Worm (Caenorhabditis elegans): ENCODE data around the gene M03D4.3.

The M03D4.3 gene

DNA sequence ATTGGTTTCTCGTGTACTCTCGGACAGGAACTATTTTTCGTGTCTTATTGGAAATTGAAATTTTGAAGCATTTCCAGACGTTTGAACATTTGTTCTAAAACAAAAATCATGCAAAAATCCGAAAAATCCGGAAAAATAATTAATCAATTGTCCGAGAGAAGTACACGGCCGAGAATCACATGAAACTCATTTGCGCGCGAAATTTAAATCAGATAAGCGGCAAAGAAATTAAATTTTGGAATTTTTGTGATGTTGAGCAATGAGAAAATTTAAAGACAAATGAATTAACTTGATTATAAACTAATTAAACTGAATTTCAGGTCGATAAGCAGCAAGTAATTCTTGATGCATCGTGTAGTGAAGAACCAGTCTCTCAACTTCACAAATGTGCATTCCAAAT lies 3.5 kb downstream of the M03D4.3 start:
- TF ChIP-seq ztf-16 (tag; optimal IDR thresholded peaks at IDR 0.05) = no peak
- TF ChIP-seq madf-2 (tag; optimal IDR thresholded peaks at IDR 0.05) = no peak
- TF ChIP-seq ceh-18 (tag; optimal IDR thresholded peaks at IDR 0.05) = no peak
- TF ChIP-seq pax-1 (tag; optimal IDR thresholded peaks at IDR 0.05) = no peak
- no peak for TF ChIP-seq ceh-22 (tag; optimal IDR thresholded peaks at IDR 0.05)
- no peak for TF ChIP-seq Y22D7AL.16 (tag; optimal IDR thresholded peaks at IDR 0.05)
- TF ChIP-seq gmeb-2 (tag; optimal IDR thresholded peaks at IDR 0.05) = no peak
- no peak for TF ChIP-seq ama-1 (optimal IDR thresholded peaks at IDR 0.05)
- no peak for TF ChIP-seq pha-2 (tag; optimal IDR thresholded peaks at IDR 0.05)
- no peak for TF ChIP-seq pros-1 (tag; optimal IDR thresholded peaks at IDR 0.05)
- no peak for TF ChIP-seq ttx-3 (tag; optimal IDR thresholded peaks at IDR 0.05)
- TF ChIP-seq syd-9 (tag; optimal IDR thresholded peaks at IDR 0.05) = no peak
- no peak for TF ChIP-seq lin-11 (tag; optimal IDR thresholded peaks at IDR 0.05)

DNA sequence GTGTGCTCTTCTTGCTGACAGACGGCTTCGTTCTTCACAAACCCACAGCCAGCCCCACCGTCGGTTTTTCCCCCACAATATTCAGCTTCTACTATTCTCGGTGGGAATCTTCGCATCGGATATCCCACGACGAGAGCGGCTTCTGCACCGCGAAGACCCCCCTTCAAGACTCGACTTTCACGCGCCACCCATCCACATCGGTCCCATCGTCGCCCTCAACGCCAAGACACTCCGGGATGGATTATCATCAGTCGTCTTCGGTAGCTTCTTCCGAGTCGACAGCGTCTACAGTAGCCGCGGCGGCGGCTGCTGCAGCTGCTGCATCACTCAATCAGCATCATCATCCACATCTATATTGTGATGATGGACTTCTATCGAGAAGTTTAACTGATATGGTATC lies 7.7 kb downstream of the M03D4.3 start:
- TF ChIP-seq Y22D7AL.16 (tag; optimal IDR thresholded peaks at IDR 0.05) (no peak), tbx-2 (tag; optimal IDR thresholded peaks at IDR 0.05) (peak; percentile 20)

DNA sequence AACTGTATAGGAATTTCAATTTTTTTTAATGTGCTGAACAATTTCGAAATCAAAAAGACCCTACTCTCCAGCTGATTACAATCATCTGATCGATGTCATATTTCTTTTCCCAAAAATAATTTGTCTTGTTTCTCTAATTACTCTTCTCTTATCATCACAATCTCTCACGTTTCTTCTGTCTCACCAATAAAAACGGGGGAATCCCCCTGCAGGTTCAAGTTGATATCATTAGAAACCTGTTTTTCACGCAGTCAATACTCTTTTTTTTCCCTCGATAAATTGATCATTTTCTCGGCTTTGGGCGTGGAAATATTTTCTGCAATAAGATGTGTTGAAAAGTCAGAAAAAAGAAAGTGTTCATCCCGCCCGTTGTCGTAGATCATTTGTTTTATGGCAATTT lies 12.4 kb downstream of the M03D4.3 start:
- TF ChIP-seq elt-2 (tag; optimal IDR thresholded peaks at IDR 0.05) (peak; percentile 55), che-1 (tag; optimal IDR thresholded peaks at IDR 0.05) (no peak), nfya-1 (tag; optimal IDR thresholded peaks at IDR 0.05) (no peak)

DNA sequence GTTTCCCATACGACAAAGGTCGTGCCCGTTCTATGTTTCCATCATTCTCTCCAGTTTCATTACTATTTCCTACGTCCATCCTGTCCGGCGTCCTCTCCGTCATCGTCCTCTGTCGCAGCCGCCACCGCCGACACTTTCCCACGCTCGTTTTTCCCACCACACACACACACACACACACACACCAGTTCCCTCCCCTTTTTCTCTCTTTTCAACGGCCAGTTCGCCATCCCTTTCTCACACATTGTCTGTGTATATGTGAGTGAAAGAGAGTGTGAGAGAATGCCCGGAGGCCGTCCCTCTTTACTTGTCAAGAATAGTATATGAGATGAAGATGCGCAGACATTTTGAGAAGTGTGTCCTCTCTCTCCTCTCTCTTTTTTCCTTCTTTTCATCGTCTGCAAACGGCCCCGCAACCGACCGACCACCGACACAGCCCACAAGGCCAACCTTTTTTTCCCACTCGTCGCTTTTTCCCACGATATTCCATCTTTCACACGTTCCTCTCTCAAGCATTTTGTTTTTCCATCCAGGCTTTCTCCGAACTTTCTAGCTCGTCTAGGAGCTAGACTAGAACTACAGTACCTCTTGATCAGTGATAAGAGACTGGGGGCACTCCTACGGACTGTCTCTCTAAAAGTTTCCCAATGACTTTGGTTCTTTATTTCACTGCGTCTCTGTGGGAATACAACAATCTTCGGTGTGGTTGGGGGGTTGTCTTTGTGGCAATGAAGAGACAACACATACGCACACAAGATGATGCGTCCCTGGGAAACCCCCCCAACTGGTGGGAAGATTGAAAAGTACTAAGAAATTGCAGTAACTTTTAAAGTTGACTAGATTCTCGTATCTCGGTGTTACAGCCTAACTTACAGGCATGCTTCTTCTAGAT lies 14.9 kb downstream of the M03D4.3 start:
- TF ChIP-seq che-1 (tag; optimal IDR thresholded peaks at IDR 0.05) (no peak), unc-42 (tag; optimal IDR thresholded peaks at IDR 0.05) (peak; percentile 41), unc-55 (GFP tag; optimal IDR thresholded peaks at IDR 0.05) (no peak), mec-3 (tag; optimal IDR thresholded peaks at IDR 0.05; ENCODE audit: borderline replicate concordance) (no peak), unc-3 (GFP tag; conservative IDR thresholded peaks at IDR 0.05) (no peak), unc-3 (tag; optimal IDR thresholded peaks at IDR 0.05) (no peak), tbx-2 (tag; optimal IDR thresholded peaks at IDR 0.05) (peak; percentile 78), unc-86 (tag; optimal IDR thresholded peaks at IDR 0.05) (no peak), eyg-1 (tag; optimal IDR thresholded peaks at IDR 0.05) (peak; percentile 3), fkh-10 (GFP tag; optimal IDR thresholded peaks at IDR 0.05) (no peak), pros-1 (tag; optimal IDR thresholded peaks at IDR 0.05) (peak; percentile 45), elt-4 (tag; optimal IDR thresholded peaks at IDR 0.05) (no peak), hlh-6 (tag; optimal IDR thresholded peaks at IDR 0.05) (no peak), C38D4.7 (GFP tag; optimal IDR thresholded peaks at IDR 0.05) (no peak), ttx-3 (tag; optimal IDR thresholded peaks at IDR 0.05) (no peak), nhr-11 (tag; optimal IDR thresholded peaks at IDR 0.05) (no peak), ceh-9 (tag; optimal IDR thresholded peaks at IDR 0.05) (no peak), sox-4 (tag; optimal IDR thresholded peaks at IDR 0.05) (no peak), ceh-30 (tag; optimal IDR thresholded peaks at IDR 0.05) (no peak), rnt-1 (tag; optimal IDR thresholded peaks at IDR 0.05) (peak; percentile 72), fax-1 (tag; optimal IDR thresholded peaks at IDR 0.05) (no peak), ets-4 (tag; optimal IDR thresholded peaks at IDR 0.05) (peak; percentile 14), dmd-4 (tag; optimal IDR thresholded peaks at IDR 0.05; ENCODE audit: borderline replicate concordance) (peak; percentile 1), nfya-1 (tag; optimal IDR thresholded peaks at IDR 0.05) (peak; percentile 73), nhr-232 (tag; optimal IDR thresholded peaks at IDR 0.05) (no peak), K02D7.2 (tag; optimal IDR thresholded peaks at IDR 0.05) (no peak), syd-9 (tag; optimal IDR thresholded peaks at IDR 0.05) (peak; percentile 59), tbx-7 (tag; optimal IDR thresholded peaks at IDR 0.05) (no peak), ceh-19 (GFP tag; optimal IDR thresholded peaks at IDR 0.05) (peak; percentile 55), pqm-1 (tag; optimal IDR thresholded peaks at IDR 0.05) (no peak), zip-5 (tag; optimal IDR thresholded peaks at IDR 0.05) (no peak), F13H6.1 (tag; optimal IDR thresholded peaks at IDR 0.05) (peak; percentile 65), hlh-30 (tag; optimal IDR thresholded peaks at IDR 0.05; ENCODE audit: insufficient read depth) (no peak), ahr-1 (tag; optimal IDR thresholded peaks at IDR 0.05) (no peak), ceh-34 (tag; optimal IDR thresholded peaks at IDR 0.05) (peak; percentile 85), ceh-18 (tag; optimal IDR thresholded peaks at IDR 0.05) (peak; percentile 80), elt-2 (tag; optimal IDR thresholded peaks at IDR 0.05) (peak; percentile 46)
